Worm (Caenorhabditis elegans) whole organism, young adult: ENCODE results near the gene svh-11.

Experiments
- F10E7.11 ChIP-seq: sonication (generic microtip); optimal IDR thresholded peaks from 2 replicates; lab custom pipeline; 2017; ENCODE audit warnings: mild to moderate bottlenecking, missing genetic modification characterization, moderate library complexity, missing compliant biosample characterization
- F23B12.7 ChIP-seq: sonication (generic microtip); optimal IDR thresholded peaks from 2 replicates; lab custom pipeline; 2017; ENCODE audit warnings: missing genetic modification characterization, mild to moderate bottlenecking, missing compliant biosample characterization, antibody characterized with exemption, moderate library complexity; ENCODE audit not compliant: insufficient read depth
- F39B2.1 ChIP-seq: fragments of 200-800 bp; sonication (Bioruptor generic); IDR thresholded peaks from 2 replicates; pipeline ENCODE4 v1.3.6; 2022; ENCODE audit warnings: missing genetic modification reagents, missing genetic modification characterization, missing compliant biosample characterization
- F57A8.1 ChIP-seq: fragments of 200-800 bp; sonication (Bioruptor generic); optimal IDR thresholded peaks from 2 replicates; lab custom pipeline; 2018; ENCODE audit warnings: mild to moderate bottlenecking, missing genetic modification characterization, moderate library complexity, missing compliant biosample characterization
- F57C9.4 ChIP-seq: sonication (generic microtip); optimal IDR thresholded peaks from 2 replicates; lab custom pipeline; 2017; ENCODE audit warnings: mild to moderate bottlenecking, missing genetic modification characterization, missing compliant biosample characterization
- T07F8.4 ChIP-seq: sonication (generic microtip); optimal IDR thresholded peaks from 2 replicates; lab custom pipeline; 2016; ENCODE audit warnings: mild to moderate bottlenecking, missing genetic modification characterization, moderate library complexity, missing compliant biosample characterization
- Y53G8AR.9 ChIP-seq: fragments of 200-800 bp; sonication (Bioruptor generic); conservative IDR thresholded peaks from 2 replicates; pipeline ENCODE4 v1.3.6; 2022; ENCODE audit warnings: missing genetic modification reagents, missing genetic modification characterization, missing compliant biosample characterization
- Y67H2A.10 ChIP-seq: fragments of 200-800 bp; sonication (Bioruptor generic); conservative IDR thresholded peaks from 2 replicates; pipeline ENCODE4 v1.3.6; 2022; ENCODE audit warnings: missing genetic modification reagents, missing genetic modification characterization, missing compliant biosample characterization
- akir-1 ChIP-seq: fragments of 200-800 bp; sonication (Bioruptor generic); optimal IDR thresholded peaks from 2 replicates; lab custom pipeline; 2018; ENCODE audit warnings: mild to moderate bottlenecking, missing genetic modification characterization, moderate library complexity, missing compliant biosample characterization
- aptf-2 ChIP-seq: fragments of 200-800 bp; sonication (Bioruptor generic); conservative IDR thresholded peaks from 2 replicates; pipeline ENCODE4 v1.3.6; 2022; ENCODE audit warnings: missing genetic modification reagents, missing genetic modification characterization, missing compliant biosample characterization
- attf-5 ChIP-seq: fragments of 200-800 bp; sonication (Bioruptor generic); optimal IDR thresholded peaks from 2 replicates; lab custom pipeline; 2018; ENCODE audit warnings: mild to moderate bottlenecking, missing genetic modification characterization, missing compliant biosample characterization
- bed-1 ChIP-seq: fragments of 200-800 bp; sonication (Bioruptor generic); IDR thresholded peaks from 2 replicates; pipeline ENCODE4 v1.3.6; 2022; ENCODE audit warnings: missing genetic modification reagents, missing genetic modification characterization, missing compliant biosample characterization
- ccch-3 ChIP-seq: fragments of 200-800 bp; sonication (Bioruptor generic); optimal IDR thresholded peaks from 2 replicates; lab custom pipeline; 2018; ENCODE audit warnings: mild to moderate bottlenecking, missing genetic modification characterization, missing compliant biosample characterization
- cebp-2 ChIP-seq: fragments of 200-800 bp; sonication (Bioruptor generic); IDR thresholded peaks from 2 replicates; pipeline ENCODE4 v1.3.6; 2022; ENCODE audit warnings: missing genetic modification characterization, missing compliant biosample characterization
- ceh-100 ChIP-seq: fragments of 200-800 bp; sonication (Bioruptor generic); IDR thresholded peaks from 2 replicates; pipeline ENCODE4 v1.3.6; 2022; ENCODE audit warnings: missing genetic modification reagents, missing genetic modification characterization, missing compliant biosample characterization
- efl-1 ChIP-seq: fragments of 150-350 bp; optimal IDR thresholded peaks from 2 replicates; lab custom pipeline; 2014; ENCODE audit warnings: missing biosample characterization, missing genetic modification reagents, missing genetic modification characterization
- ekl-4 ChIP-seq: fragments of 200-800 bp; sonication (Bioruptor generic); IDR thresholded peaks from 2 replicates; pipeline ENCODE4 v1.3.6; 2022; ENCODE audit warnings: missing genetic modification reagents, missing genetic modification characterization, missing compliant biosample characterization
- gei-17 ChIP-seq: fragments of 200-800 bp; sonication (Bioruptor generic); optimal IDR thresholded peaks from 2 replicates; lab custom pipeline; 2018; ENCODE audit warnings: mild to moderate bottlenecking, missing genetic modification characterization, missing compliant biosample characterization
- hrde-1 ChIP-seq: sonication (generic microtip); optimal IDR thresholded peaks from 2 replicates; lab custom pipeline; 2016; ENCODE audit warnings: missing genetic modification characterization, mild to moderate bottlenecking, missing compliant biosample characterization, moderate library complexity, missing genotype, missing genetic modification reagents, borderline replicate concordance
- let-526 ChIP-seq: fragments of 200-800 bp; sonication (Bioruptor generic); IDR thresholded peaks from 2 replicates; pipeline ENCODE4 v1.3.6; 2022; ENCODE audit warnings: missing genetic modification reagents, missing genetic modification characterization, missing compliant biosample characterization
- lin-35 ChIP-seq, 3 experiments: fragments of 150-350 bp in 2 of 3; sonication (generic microtip) in 1 of 3; optimal IDR thresholded peaks; 2 replicates each; lab custom pipeline; 2014 to 2018; ENCODE audit warnings: missing biosample characterization in 3 of 3, missing genetic modification characterization in 3 of 3, missing genetic modification reagents in 3 of 3
- lsl-1 ChIP-seq: fragments of 200-800 bp; sonication (Bioruptor generic); optimal IDR thresholded peaks from 2 replicates; lab custom pipeline; 2018; ENCODE audit warnings: mild to moderate bottlenecking, missing genetic modification characterization, moderate library complexity, missing compliant biosample characterization
- lsy-27 ChIP-seq: sonication (generic microtip); optimal IDR thresholded peaks from 2 replicates; lab custom pipeline; 2017; ENCODE audit warnings: missing genetic modification characterization, mild to moderate bottlenecking, missing compliant biosample characterization, antibody characterized with exemption, missing genotype, borderline replicate concordance; ENCODE audit not compliant: insufficient read depth
- madf-6 ChIP-seq: fragments of 200-800 bp; sonication (Bioruptor generic); IDR thresholded peaks from 2 replicates; pipeline ENCODE4 v1.3.6; 2022; ENCODE audit warnings: missing genetic modification reagents, missing genetic modification characterization, missing compliant biosample characterization
- madf-8 ChIP-seq: fragments of 200-800 bp; sonication (Bioruptor generic); conservative IDR thresholded peaks from 2 replicates; pipeline ENCODE4 v1.3.6; 2022; ENCODE audit warnings: missing genetic modification reagents, missing genetic modification characterization, missing compliant biosample characterization
- mel-28 ChIP-seq: sonication (generic microtip); optimal IDR thresholded peaks from 2 replicates; lab custom pipeline; 2016; ENCODE audit warnings: borderline replicate concordance, mild to moderate bottlenecking, missing genetic modification characterization, missing compliant biosample characterization
- mes-4 ChIP-seq: sonication (generic microtip); optimal IDR thresholded peaks from 2 replicates; lab custom pipeline; 2016; ENCODE audit warnings: missing genotype, missing genetic modification characterization, missing compliant biosample characterization
- nfya-1 ChIP-seq: sonication (generic microtip); optimal IDR thresholded peaks from 2 replicates; lab custom pipeline; 2017; ENCODE audit warnings: antibody characterized with exemption, missing compliant biosample characterization, missing genetic modification characterization, borderline replicate concordance; ENCODE audit not compliant: insufficient read depth
- pbrm-1 ChIP-seq: fragments of 200-800 bp; sonication (Bioruptor generic); IDR thresholded peaks from 2 replicates; pipeline ENCODE4 v1.3.6; 2022; ENCODE audit warnings: missing genetic modification reagents, missing genetic modification characterization, missing compliant biosample characterization
- rcor-1 ChIP-seq: fragments of 200-800 bp; sonication (Bioruptor generic); IDR thresholded peaks from 2 replicates; pipeline ENCODE4 v1.3.6; 2022; ENCODE audit warnings: missing genetic modification reagents, missing genetic modification characterization, missing compliant biosample characterization
- repo-1 ChIP-seq: sonication (generic microtip); optimal IDR thresholded peaks from 2 replicates; lab custom pipeline; 2017; ENCODE audit warnings: mild to moderate bottlenecking, missing genetic modification characterization, missing compliant biosample characterization
- sdz-38 ChIP-seq: sonication (generic microtip); optimal IDR thresholded peaks from 2 replicates; lab custom pipeline; 2016; ENCODE audit warnings: missing genotype, missing genetic modification characterization, missing compliant biosample characterization
- sea-2 ChIP-seq: fragments of 200-800 bp; sonication (Bioruptor generic); IDR thresholded peaks from 2 replicates; pipeline ENCODE4 v1.3.6; 2022; ENCODE audit warnings: missing genetic modification characterization, missing compliant biosample characterization
- snpc-1.3 ChIP-seq: sonication (generic microtip); optimal IDR thresholded peaks from 2 replicates; lab custom pipeline; 2017; ENCODE audit warnings: missing genetic modification characterization, mild to moderate bottlenecking, missing compliant biosample characterization, antibody characterized with exemption, moderate library complexity, missing genotype, missing genetic modification reagents; ENCODE audit not compliant: insufficient read depth
- snpc-4 ChIP-seq, 5 experiments: fragments of 150-350 bp in 1 of 5; sonication (generic microtip) in 4 of 5; optimal IDR thresholded peaks; 2 replicates each; lab custom pipeline; 2014 to 2018; ENCODE audit warnings: missing genetic modification characterization in 5 of 5, missing biosample characterization in 3 of 5, antibody characterized with exemption in 2 of 5, mild to moderate bottlenecking in 2 of 5, missing compliant biosample characterization in 2 of 5, missing genotype in 2 of 5, moderate library complexity in 2 of 5, missing genetic modification reagents in 1 of 5
- somi-1 ChIP-seq: fragments of 200-800 bp; sonication (Bioruptor generic); optimal IDR thresholded peaks from 2 replicates; lab custom pipeline; 2018; ENCODE audit warnings: mild to moderate bottlenecking, missing genetic modification characterization, missing compliant biosample characterization
- tbp1 ChIP-seq: fragments of 200-800 bp; sonication (Bioruptor generic); optimal IDR thresholded peaks from 2 replicates; lab custom pipeline; 2018; ENCODE audit warnings: mild to moderate bottlenecking, missing genetic modification characterization, missing compliant biosample characterization
- unc-62 ChIP-seq: fragments of 150-350 bp; optimal IDR thresholded peaks from 2 replicates; lab custom pipeline; 2014; ENCODE audit warnings: missing biosample characterization, missing genetic modification reagents, missing genetic modification characterization
- zfh-2 ChIP-seq: fragments of 200-800 bp; sonication (Bioruptor generic); conservative IDR thresholded peaks from 2 replicates; pipeline ENCODE4 v1.3.6; 2022; ENCODE audit warnings: missing genetic modification reagents, missing genetic modification characterization, missing compliant biosample characterization
- ztf-18 ChIP-seq: sonication (generic microtip); optimal IDR thresholded peaks from 2 replicates; lab custom pipeline; 2016; ENCODE audit warnings: missing genotype, mild to moderate bottlenecking, missing genetic modification characterization, missing compliant biosample characterization
- ztf-25 ChIP-seq: fragments of 200-800 bp; sonication (Bioruptor generic); IDR thresholded peaks from 2 replicates; pipeline ENCODE4 v1.3.6; 2022; ENCODE audit warnings: missing genetic modification reagents, missing genetic modification characterization, missing compliant biosample characterization
- ztf-6 ChIP-seq: fragments of 200-800 bp; sonication (Bioruptor generic); IDR thresholded peaks from 2 replicates; pipeline ENCODE4 v1.3.6; 2022; ENCODE audit warnings: missing genetic modification reagents, missing genetic modification characterization, missing compliant biosample characterization

svh-11 gene

ce11 chrV:2206801-2207200 is at the start of gene svh-11:
Gene svh-11 (plus strand): TSS chrV:2207101.
- no peak for TF ChIP-seq sea-2
- TF ChIP-seq F10E7.11 = no peak
- TF ChIP-seq somi-1 (GFP tag; lab: Kevin White, UChicago) = no peak
- TF ChIP-seq ceh-100 (GFP tag; lab: Robert Waterston, UW) = no peak
- no peak for TF ChIP-seq ztf-18
- no peak for TF ChIP-seq ekl-4
- TF ChIP-seq ztf-6 = no peak
- TF ChIP-seq let-526 (GFP tag; lab: Robert Waterston, UW) = no peak
- TF ChIP-seq F57A8.1 = no peak
- TF ChIP-seq tbp1 (GFP tag; lab: Kevin White, UChicago) = no peak
- no peak for TF ChIP-seq aptf-2 (GFP tag; lab: Robert Waterston, UW)
- TF ChIP-seq mel-28 (tag; lab: Kevin White, UChicago) = no peak
- no peak for TF ChIP-seq akir-1
- TF ChIP-seq pbrm-1 = no peak
- no peak for TF ChIP-seq sdz-38 (tag; lab: Kevin White, UChicago)
- no peak for TF ChIP-seq ccch-3 (GFP tag; lab: Kevin White, UChicago)
- TF ChIP-seq F57C9.4 (tag; lab: Kevin White, UChicago) = no peak
- TF ChIP-seq bed-1 = no peak
- TF ChIP-seq Y53G8AR.9 = no peak

ce11 chrV:2159331-2159730 is 47.6 kb upstream of the svh-11 start, which contains the start of gene C45H4.14:
Gene C45H4.14 (minus strand): TSS chrV:2159431.
- TF ChIP-seq F39B2.1 (GFP tag; lab: Robert Waterston, UW) (no peak), lsl-1 (GFP tag; lab: Kevin White, UChicago) (no peak), lsy-27 (tag; lab: Kevin White, UChicago) (no peak), ztf-25 (GFP tag; lab: Robert Waterston, UW) (no peak), madf-6 (no peak), mes-4 (no peak), Y67H2A.10 (GFP tag; lab: Robert Waterston, UW) (no peak), madf-8 (0 out of 2 replicates have a peak, but pooled peaks have one; percentile 9), lin-35 (GFP tag; optimal IDR thresholded peaks at IDR 0.05; lab: Kevin White, UChicago) (no peak), T07F8.4 (no peak), efl-1 (GFP tag; lab: Kevin White, UChicago) (peak; percentile 45), unc-62 (GFP tag; lab: Kevin White, UChicago) (no peak), attf-5 (no peak)
- TF ChIP-seq, all 124 proteins: peak for 2

ce11 chrV:2163735-2164134 is 43.2 kb upstream of the svh-11 start, which contains the start of gene str-255:
Gene str-255 (minus strand): TSS chrV:2163835.
- no peak for TF ChIP-seq somi-1 (GFP tag; lab: Kevin White, UChicago)
- no peak for TF ChIP-seq zfh-2 (GFP tag; lab: Robert Waterston, UW)
- TF ChIP-seq nfya-1 (tag; lab: Kevin White, UChicago) = no peak
- TF ChIP-seq hrde-1 (tag; lab: Kevin White, UChicago) = no peak
- no peak for TF ChIP-seq snpc-4 (GFP tag; optimal IDR thresholded peaks at IDR 0.05; lab: Kevin White, UChicago)
- no peak for TF ChIP-seq snpc-4 (tag; optimal IDR thresholded peaks at IDR 0.05; lab: Kevin White, UChicago)
- TF ChIP-seq akir-1 = no peak
- TF ChIP-seq rcor-1 (GFP tag; lab: Robert Waterston, UW) = no peak
- TF ChIP-seq repo-1 (tag; lab: Kevin White, UChicago) = no peak
- no peak for TF ChIP-seq lsl-1 (GFP tag; lab: Kevin White, UChicago)
- no peak for TF ChIP-seq gei-17 (GFP tag; lab: Kevin White, UChicago)
- TF ChIP-seq Y67H2A.10 (GFP tag; lab: Robert Waterston, UW) = no peak
- TF ChIP-seq cebp-2 (GFP tag; lab: Robert Waterston, UW) = no peak
- no peak for TF ChIP-seq ztf-18
- no peak for TF ChIP-seq snpc-1.3 (tag; lab: Kevin White, UChicago)
- no peak for TF ChIP-seq F23B12.7 (tag; lab: Kevin White, UChicago)
- TF ChIP-seq, all 124 proteins: peak for 0
